Worm (Caenorhabditis elegans): ENCODE measurements around the gene K10D6.3.

DNA sequence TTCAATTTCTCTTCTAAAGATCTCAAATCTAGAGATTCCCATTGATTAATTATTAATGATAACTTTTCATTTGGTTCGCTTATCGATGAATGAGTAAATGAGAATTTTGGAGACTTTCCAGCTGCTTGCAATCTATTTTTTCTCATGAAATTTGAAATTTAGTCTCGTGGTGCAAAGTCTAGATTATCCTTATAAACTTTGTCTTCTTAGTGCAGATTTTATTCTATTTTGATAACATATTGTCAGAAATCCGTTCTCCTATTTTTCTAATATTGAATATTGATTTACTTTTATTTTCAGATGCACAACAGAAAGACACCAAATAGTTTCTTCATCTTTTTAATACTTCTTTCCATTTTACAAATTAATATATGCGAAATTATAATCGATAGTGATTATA is 9.4 kb upstream of the K10D6.3 start, which contains the start of gene lgc-49:
- TF ChIP-seq ztf-23 (GFP tag; IDR thresholded peaks at IDR 0.05) (no peak), tab-1 (GFP tag; IDR thresholded peaks at IDR 0.05) (no peak), cog-1 (tag; optimal IDR thresholded peaks at IDR 0.05) (no peak), flt-1 (GFP tag; IDR thresholded peaks at IDR 0.05) (no peak), ref-1 (GFP tag; conservative IDR thresholded peaks at IDR 0.05) (no peak), med-1 (GFP tag; optimal IDR thresholded peaks at IDR 0.05; ENCODE audit: insufficient read depth) (no peak), klf-2 (GFP tag; conservative IDR thresholded peaks at IDR 0.05) (no peak)

Data from whole organism, midembryonic.